Fruit fly (Drosophila melanogaster): ENCODE results near the gene sowah.
A peak's percentile ranks its signal among the peaks of the same experiment; 100 is the strongest.

Gene sowah

DNA sequence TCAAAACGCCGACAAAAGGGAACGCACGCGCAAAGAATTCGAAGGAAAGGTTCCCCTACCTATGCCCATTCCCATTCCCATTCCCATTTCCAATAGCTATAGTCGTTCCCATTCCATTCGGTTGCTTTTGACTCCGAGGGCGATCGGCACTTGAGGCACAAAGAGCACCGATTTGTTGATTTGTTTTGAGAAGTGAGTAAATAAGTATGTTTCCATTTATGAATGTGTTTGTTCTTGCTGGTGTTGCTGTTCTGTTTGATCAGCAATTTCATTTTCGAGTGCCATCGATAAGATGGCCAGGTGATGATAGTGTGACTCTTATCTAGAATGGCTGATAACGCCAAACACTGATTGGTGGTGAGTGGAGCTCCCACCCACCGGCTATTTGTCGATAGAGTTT is 34.0 kb upstream of the sowah start (continued):
- TF ChIP-seq hbn (GFP tag; IDR thresholded peaks at IDR 0.05; ENCODE audit: partially characterized antibody), result no peak
- no peak for TF ChIP-seq CG17359 (tag; optimal IDR thresholded peaks at IDR 0.05)
- no peak for TF ChIP-seq Usf (GFP tag; optimal IDR thresholded peaks at IDR 0.05)
- TF ChIP-seq fru (optimal IDR thresholded peaks at IDR 0.05), result no peak
- no peak for TF ChIP-seq CG3281 (GFP tag; optimal IDR thresholded peaks at IDR 0.05)
- 0 out of 2 replicates have a peak, but pooled peaks have one; percentile 26 for TF ChIP-seq HLH3B (GFP tag; IDR thresholded peaks at IDR 0.05)
- no peak for TF ChIP-seq Hmr (GFP tag; optimal IDR thresholded peaks at IDR 0.05)
- no peak for TF ChIP-seq CG2889 (GFP tag; IDR thresholded peaks at IDR 0.05)
- TF ChIP-seq crol (GFP tag; IDR thresholded peaks at IDR 0.05), result no peak
- no peak for TF ChIP-seq vfl (GFP tag; optimal IDR thresholded peaks at IDR 0.05)
- no peak for TF ChIP-seq CG11504 (tag; optimal IDR thresholded peaks at IDR 0.05)
- TF ChIP-seq CG5180 (GFP tag; optimal IDR thresholded peaks at IDR 0.05), result no peak
- TF ChIP-seq CG14965 (GFP tag; optimal IDR thresholded peaks at IDR 0.05; ENCODE audit: borderline replicate concordance), result no peak
- no peak for TF ChIP-seq CG10543 (GFP tag; optimal IDR thresholded peaks at IDR 0.05)
- TF ChIP-seq Dref (GFP tag; IDR thresholded peaks at IDR 0.05), result no peak
- peak; percentile 64 for TF ChIP-seq NC2β (GFP tag; optimal IDR thresholded peaks at IDR 0.05)
- no peak for TF ChIP-seq CG10147 (GFP tag; optimal IDR thresholded peaks at IDR 0.05)
- no peak for TF ChIP-seq toy (GFP tag; IDR thresholded peaks at IDR 0.05)
- TF ChIP-seq klu (GFP tag; IDR thresholded peaks at IDR 0.05), result no peak
- no peak for TF ChIP-seq so (GFP tag; IDR thresholded peaks at IDR 0.05)
- TF ChIP-seq CG4360 (GFP tag; IDR thresholded peaks at IDR 0.05), result 0 out of 2 replicates have a peak, but pooled peaks have one; percentile 33
- no peak for TF ChIP-seq CG2678 (tag; optimal IDR thresholded peaks at IDR 0.05)
- no peak for TF ChIP-seq CG12104 (GFP tag; optimal IDR thresholded peaks at IDR 0.05)
- no peak for TF ChIP-seq ham (GFP tag; IDR thresholded peaks at IDR 0.05)
- no peak for TF ChIP-seq CG3726 (GFP tag; IDR thresholded peaks at IDR 0.05)
- no peak for TF ChIP-seq CG13287 (GFP tag; IDR thresholded peaks at IDR 0.05; ENCODE audit: partially characterized antibody)
- TF ChIP-seq cwo (GFP tag; optimal IDR thresholded peaks at IDR 0.05), result no peak
- peak; percentile 71 for TF ChIP-seq vnd (GFP tag; IDR thresholded peaks at IDR 0.05; ENCODE audit: partially characterized antibody)
- TF ChIP-seq gcm2 (GFP tag; optimal IDR thresholded peaks at IDR 0.05), result no peak
- no peak for TF ChIP-seq esg (GFP tag; conservative IDR thresholded peaks at IDR 0.05)
- no peak for TF ChIP-seq bowl (GFP tag; IDR thresholded peaks at IDR 0.05)
- no peak; the same call in 1 of the 2 replicates for TF ChIP-seq Lim3 (GFP tag; IDR thresholded peaks at IDR 0.05)
- peak; percentile 88 for TF ChIP-seq CG33557 (GFP tag; optimal IDR thresholded peaks at IDR 0.05)
- no peak for TF ChIP-seq Sox100B (GFP tag; optimal IDR thresholded peaks at IDR 0.05)
- TF ChIP-seq pfk (GFP tag; optimal IDR thresholded peaks at IDR 0.05), result peak; percentile 49
- TF ChIP-seq CTCF (GFP tag; optimal IDR thresholded peaks at IDR 0.05), result no peak
- TF ChIP-seq chif (GFP tag; optimal IDR thresholded peaks at IDR 0.05), result peak in 1 of 2 experiments; percentile 34
- TF ChIP-seq crp (GFP tag; optimal IDR thresholded peaks at IDR 0.05), result no peak
- peak in 1 of 3 experiments; percentile 35 for TF ChIP-seq Stat92E (GFP tag; optimal IDR thresholded peaks at IDR 0.05)
- TF ChIP-seq dpn (GFP tag; optimal IDR thresholded peaks at IDR 0.05), result no peak
- peak; percentile 19 for TF ChIP-seq sens (GFP tag)
- no peak for TF ChIP-seq CG8290 (GFP tag; optimal IDR thresholded peaks at IDR 0.05)
- peak in 1 of 2 experiments; percentile 79 for TF ChIP-seq CG8290 (tag; optimal IDR thresholded peaks at IDR 0.05)
- TF ChIP-seq H2.0 (GFP tag; IDR thresholded peaks at IDR 0.05), result no peak
- peak; percentile 28 for TF ChIP-seq CG2116 (GFP tag; optimal IDR thresholded peaks at IDR 0.05)
- TF ChIP-seq odd (GFP tag; optimal IDR thresholded peaks at IDR 0.05), result peak; percentile 62
- TF ChIP-seq Mes4 (GFP tag; optimal IDR thresholded peaks at IDR 0.05), result peak; percentile 25
- TF ChIP-seq salm (tag; optimal IDR thresholded peaks at IDR 0.05), result peak; percentile 44
- TF ChIP-seq MBD-R2 (GFP tag; IDR thresholded peaks at IDR 0.05), result no peak
- TF ChIP-seq Lpt (GFP tag; optimal IDR thresholded peaks at IDR 0.05), result no peak
- TF ChIP-seq CG11247 (GFP tag; IDR thresholded peaks at IDR 0.05), result no peak
- no peak for TF ChIP-seq cas (GFP tag; IDR thresholded peaks at IDR 0.05)
- no peak for TF ChIP-seq CG10274 (GFP tag; optimal IDR thresholded peaks at IDR 0.05)
